Worm (Caenorhabditis elegans) whole organism, midembryonic: ENCODE measurements around the gene ttr-47.

ENCODE experiments used
- T22C8.4 ChIP-seq: fragments of 200-800 bp; sonication (Bioruptor generic); IDR thresholded peaks from 2 replicates; pipeline ENCODE4 v1.3.6; 2022; ENCODE audit warnings: missing genetic modification characterization, missing compliant biosample characterization
- cog-1 ChIP-seq: sonication (generic microtip); optimal IDR thresholded peaks from 2 replicates; lab custom pipeline; 2016; ENCODE audit warnings: missing genetic modification characterization, missing compliant biosample characterization
- flt-1 ChIP-seq: fragments of 200-800 bp; sonication (Bioruptor generic); IDR thresholded peaks from 2 replicates; pipeline ENCODE4 v1.3.6; 2022; ENCODE audit warnings: missing genetic modification characterization, missing compliant biosample characterization
- klf-2 ChIP-seq: fragments of 200-800 bp; sonication (Bioruptor generic); conservative IDR thresholded peaks from 2 replicates; pipeline ENCODE4 v1.3.6; 2022; ENCODE audit warnings: missing genetic modification reagents, missing genetic modification characterization, missing compliant biosample characterization
- med-1 ChIP-seq: sonication (generic microtip); optimal IDR thresholded peaks from 2 replicates; lab custom pipeline; 2017; ENCODE audit warnings: missing genetic modification characterization, mild to moderate bottlenecking, missing compliant biosample characterization, antibody characterized with exemption, missing genetic modification reagents; ENCODE audit not compliant: insufficient read depth
- ref-1 ChIP-seq: fragments of 200-800 bp; sonication (Bioruptor generic); conservative IDR thresholded peaks from 2 replicates; pipeline ENCODE4 v1.3.6; 2022; ENCODE audit warnings: missing genetic modification reagents, missing genetic modification characterization, missing compliant biosample characterization
- tab-1 ChIP-seq: fragments of 200-800 bp; sonication (Bioruptor generic); IDR thresholded peaks from 2 replicates; pipeline ENCODE4 v1.3.6; 2022; ENCODE audit warnings: missing genetic modification characterization, missing compliant biosample characterization
- ztf-23 ChIP-seq: fragments of 200-800 bp; sonication (Bioruptor generic); IDR thresholded peaks from 2 replicates; pipeline ENCODE4 v1.3.6; 2022; ENCODE audit warnings: missing genetic modification reagents, missing genetic modification characterization, missing compliant biosample characterization
- ztf-29 ChIP-seq: fragments of 200-800 bp; sonication (Bioruptor generic); IDR thresholded peaks from 2 replicates; pipeline ENCODE4 v1.3.6; 2022; ENCODE audit warnings: missing genetic modification reagents, missing genetic modification characterization, missing compliant biosample characterization

Gene ttr-47

DNA sequence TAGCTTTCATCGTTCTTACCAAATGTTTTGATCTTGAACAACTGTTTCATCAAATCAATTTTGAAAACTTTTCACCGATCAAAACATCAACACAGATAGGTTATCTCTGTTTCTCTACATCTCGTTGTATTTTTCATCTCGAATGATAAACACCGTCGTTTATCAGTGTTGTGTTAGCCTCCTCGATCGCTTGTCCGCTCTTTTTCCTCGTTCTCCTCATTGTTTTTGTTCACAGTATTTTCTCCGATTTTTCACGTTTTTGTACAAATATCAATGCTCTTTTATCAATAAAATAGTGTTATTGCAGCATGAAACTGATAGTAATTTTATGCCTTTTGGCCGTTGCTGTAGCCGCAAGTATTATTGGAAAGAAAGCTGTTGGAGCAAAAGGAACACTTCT lies at the start of gene ttr-47:
ttr-47 (plus strand) TSS at position 308 of the 400 bp plus-strand sequence.
- TF ChIP-seq ztf-23 (GFP tag; lab: Robert Waterston, UW) (no peak), cog-1 (tag; lab: Kevin White, UChicago) (no peak), flt-1 (no peak), T22C8.4 (GFP tag; lab: Robert Waterston, UW) (no peak), ztf-29 (GFP tag; lab: Robert Waterston, UW) (no peak), med-1 (GFP tag; lab: Kevin White, UChicago) (no peak), ref-1 (no peak), tab-1 (GFP tag; lab: Robert Waterston, UW) (no peak), klf-2 (GFP tag; lab: Robert Waterston, UW) (no peak)

DNA sequence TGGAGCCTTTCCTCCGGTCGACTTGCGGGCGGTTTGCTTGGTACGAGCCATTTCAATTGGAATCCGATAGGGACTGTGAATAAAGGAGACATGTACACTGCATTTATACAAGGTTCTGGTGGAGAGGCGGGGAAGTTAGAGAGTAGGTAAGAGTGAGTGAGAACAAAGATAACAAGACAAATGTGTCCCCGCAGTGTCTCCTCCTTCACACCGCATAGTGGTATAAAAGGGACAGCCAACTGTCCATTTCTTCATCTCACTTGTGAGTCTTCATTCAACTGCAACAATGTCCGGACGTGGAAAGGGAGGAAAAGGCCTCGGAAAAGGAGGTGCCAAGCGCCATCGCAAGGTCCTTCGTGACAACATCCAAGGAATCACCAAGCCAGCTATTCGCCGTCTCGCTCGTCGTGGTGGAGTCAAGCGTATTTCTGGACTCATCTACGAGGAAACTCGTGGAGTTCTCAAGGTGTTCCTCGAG lies 24.9 kb upstream of the ttr-47 start, which contains the start of the genes his-17 and his-18:
his-17 (minus strand) TSS at position 51 of the 478 bp plus-strand sequence.
his-18 (plus strand) TSS at position 287 of the 478 bp plus-strand sequence.
- peak; percentile 92 for TF ChIP-seq flt-1

DNA sequence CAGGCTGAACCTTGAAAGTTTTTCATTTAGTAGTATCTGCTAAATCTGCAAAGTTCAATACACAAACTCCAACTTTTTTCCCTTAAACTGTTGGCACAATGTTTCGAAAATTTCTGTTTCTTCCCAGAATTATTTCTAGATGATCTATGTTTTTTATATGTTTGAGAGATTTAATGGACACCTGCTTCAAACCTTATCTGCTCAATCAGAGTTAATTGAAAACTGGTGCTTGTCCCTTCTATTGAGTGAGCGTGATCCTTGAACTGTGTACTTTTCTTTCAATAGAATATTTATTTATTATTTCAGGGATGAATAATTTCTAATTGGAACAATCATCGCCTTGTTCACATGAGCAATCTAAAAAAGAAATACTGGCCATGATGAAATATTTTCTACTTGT lies 24.1 kb upstream of the ttr-47 start, which contains the start of gene frpr-13:
frpr-13 (plus strand) TSS at position 301 of the 400 bp plus-strand sequence.
- TF ChIP-seq tab-1 (GFP tag; lab: Robert Waterston, UW) = no peak
- TF ChIP-seq ztf-23 (GFP tag; lab: Robert Waterston, UW) = no peak
- no peak for TF ChIP-seq ref-1
- TF ChIP-seq cog-1 (tag; lab: Kevin White, UChicago) = no peak
- no peak for TF ChIP-seq flt-1
- no peak for TF ChIP-seq ztf-29 (GFP tag; lab: Robert Waterston, UW)
- TF ChIP-seq T22C8.4 (GFP tag; lab: Robert Waterston, UW) = no peak
- TF ChIP-seq med-1 (GFP tag; lab: Kevin White, UChicago) = no peak
- TF ChIP-seq klf-2 (GFP tag; lab: Robert Waterston, UW) = no peak

DNA sequence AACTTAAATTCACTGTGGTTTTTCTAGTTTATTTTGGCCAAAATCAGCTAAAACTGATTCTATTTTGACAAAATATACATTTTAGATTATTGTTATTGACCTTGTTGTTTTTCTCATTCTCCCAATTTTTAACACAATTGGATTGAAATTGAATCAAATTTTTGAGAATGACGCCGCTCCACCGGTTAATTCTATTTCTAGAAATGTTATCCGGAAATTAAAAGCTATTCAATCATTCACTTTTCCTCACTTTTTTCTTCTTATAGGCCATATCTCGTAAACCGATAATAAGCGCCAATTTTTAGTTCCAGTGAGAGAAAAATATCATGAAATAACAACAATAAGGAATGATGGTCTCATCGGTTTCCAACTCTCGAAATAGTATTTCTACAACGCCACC lies 20.2 kb upstream of the ttr-47 start, which contains the start of gene frpr-12:
frpr-12 (plus strand) TSS at position 301 of the 400 bp plus-strand sequence.
- TF ChIP-seq ztf-23 (GFP tag; lab: Robert Waterston, UW) (no peak), ref-1 (no peak), T22C8.4 (GFP tag; lab: Robert Waterston, UW) (no peak)

DNA sequence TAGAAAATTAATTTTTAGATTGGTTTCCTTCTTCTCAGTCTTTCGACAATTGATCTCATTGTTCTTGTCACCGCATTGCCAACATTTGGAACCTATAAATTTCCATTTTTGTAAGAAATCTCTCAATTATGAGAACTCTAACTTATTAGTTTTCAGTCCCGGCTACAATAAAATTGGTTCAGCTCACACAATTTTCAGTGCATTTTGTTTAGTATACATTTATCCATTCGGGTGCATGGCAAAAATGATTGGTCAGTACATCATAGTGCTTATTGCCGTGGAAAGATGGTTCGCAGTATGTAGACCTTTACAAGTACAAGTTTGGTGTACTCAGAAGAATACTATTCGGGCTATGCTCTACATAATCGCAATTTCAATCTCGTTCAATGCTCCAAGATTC lies 19.0 kb upstream of the ttr-47 start:
- TF ChIP-seq flt-1 (no peak), med-1 (GFP tag; lab: Kevin White, UChicago) (no peak), ref-1 (no peak), ztf-23 (GFP tag; lab: Robert Waterston, UW) (no peak), cog-1 (tag; lab: Kevin White, UChicago) (no peak), klf-2 (GFP tag; lab: Robert Waterston, UW) (no peak), T22C8.4 (GFP tag; lab: Robert Waterston, UW) (no peak), ztf-29 (GFP tag; lab: Robert Waterston, UW) (no peak), tab-1 (GFP tag; lab: Robert Waterston, UW) (no peak)

DNA sequence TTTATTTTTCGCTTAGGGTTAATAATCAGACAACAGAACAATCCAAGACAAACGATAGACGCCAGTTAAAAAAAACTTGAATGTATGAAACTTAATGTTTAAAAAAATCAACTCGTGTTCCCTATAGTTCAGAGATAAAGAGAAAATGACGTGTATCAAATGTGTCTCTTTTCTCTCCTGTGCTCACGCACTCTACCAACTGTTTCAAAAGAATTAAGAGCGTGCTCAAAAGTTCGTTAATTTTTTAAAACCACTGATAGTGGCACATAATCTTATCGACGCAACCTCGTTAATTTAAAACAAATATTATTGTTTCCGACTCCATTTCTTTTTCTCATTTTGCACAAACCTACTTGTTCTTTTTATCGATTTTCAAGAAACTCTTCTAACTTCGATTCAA lies 17.2 kb upstream of the ttr-47 start:
- no peak for TF ChIP-seq T22C8.4 (GFP tag; lab: Robert Waterston, UW)
- no peak for TF ChIP-seq flt-1
- no peak for TF ChIP-seq med-1 (GFP tag; lab: Kevin White, UChicago)
- no peak for TF ChIP-seq ztf-23 (GFP tag; lab: Robert Waterston, UW)
- no peak for TF ChIP-seq tab-1 (GFP tag; lab: Robert Waterston, UW)
- TF ChIP-seq klf-2 (GFP tag; lab: Robert Waterston, UW) = no peak
- TF ChIP-seq ztf-29 (GFP tag; lab: Robert Waterston, UW) = no peak

DNA sequence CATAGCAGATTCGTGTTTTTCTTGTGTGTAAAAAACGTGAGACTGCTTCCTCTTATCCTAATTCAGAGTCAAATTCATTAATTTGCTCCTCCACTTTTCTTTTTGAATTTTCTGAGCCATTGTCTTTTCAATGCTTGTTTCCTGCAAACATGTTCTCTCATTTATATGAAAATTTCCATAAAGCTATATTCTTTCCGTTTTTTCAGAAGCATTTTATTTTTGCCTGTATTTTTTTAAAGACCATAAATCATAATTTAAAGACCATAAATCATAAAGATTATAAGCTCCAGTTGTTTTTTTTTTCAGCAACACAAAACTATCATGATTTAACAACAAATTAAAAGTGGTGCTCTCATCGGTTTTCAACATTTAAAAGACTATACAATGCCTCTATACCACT lies 16.0 kb upstream of the ttr-47 start, which contains the start of gene frpr-11:
frpr-11 (plus strand) TSS at position 301 of the 400 bp plus-strand sequence.
- no peak for TF ChIP-seq med-1 (GFP tag; lab: Kevin White, UChicago)
- no peak for TF ChIP-seq tab-1 (GFP tag; lab: Robert Waterston, UW)
- TF ChIP-seq ztf-23 (GFP tag; lab: Robert Waterston, UW) = no peak

DNA sequence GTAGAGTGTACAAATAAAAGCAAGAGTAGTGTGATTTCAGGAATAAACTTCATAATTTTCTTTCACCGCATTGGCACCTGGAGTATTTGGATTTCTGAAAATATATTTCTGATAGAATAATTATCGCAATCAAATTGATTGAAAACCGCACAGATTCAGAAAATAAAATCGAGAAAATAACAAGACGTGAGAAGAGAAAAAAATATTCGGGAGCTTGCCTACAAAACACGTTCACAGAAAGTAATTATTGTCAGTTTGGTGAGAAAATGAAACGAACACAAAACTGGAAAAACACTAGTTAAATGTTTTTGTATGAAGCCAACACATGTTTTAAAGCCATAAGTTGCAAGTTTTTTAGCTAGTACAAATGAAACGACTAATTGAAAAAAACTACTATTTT lies 8.9 kb upstream of the ttr-47 start, which contains the start of gene mod-1:
mod-1 (minus strand) TSS at position 101 of the 400 bp plus-strand sequence.
- TF ChIP-seq klf-2 (GFP tag; lab: Robert Waterston, UW) = no peak
- no peak for TF ChIP-seq med-1 (GFP tag; lab: Kevin White, UChicago)
- no peak for TF ChIP-seq tab-1 (GFP tag; lab: Robert Waterston, UW)

DNA sequence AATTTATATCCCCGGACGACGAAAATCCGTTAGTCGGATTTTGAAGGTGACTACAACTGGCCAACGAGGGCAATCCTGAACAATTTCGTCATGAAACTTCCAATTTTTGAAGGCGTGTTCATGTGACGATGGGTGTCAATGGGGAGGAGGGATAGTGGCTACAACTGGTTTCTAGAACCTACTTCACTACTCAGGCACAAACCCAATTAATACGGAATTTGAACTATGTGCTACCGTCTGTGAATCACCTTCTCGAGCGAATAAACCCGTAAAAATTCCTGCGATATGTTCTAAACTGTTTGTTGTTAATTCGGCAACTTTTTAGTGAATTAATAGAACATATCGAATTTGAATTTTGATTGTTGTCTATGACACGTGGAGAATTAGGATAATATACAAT lies 4.8 kb downstream of the ttr-47 start:
- TF ChIP-seq T22C8.4 (GFP tag; lab: Robert Waterston, UW) = no peak

DNA sequence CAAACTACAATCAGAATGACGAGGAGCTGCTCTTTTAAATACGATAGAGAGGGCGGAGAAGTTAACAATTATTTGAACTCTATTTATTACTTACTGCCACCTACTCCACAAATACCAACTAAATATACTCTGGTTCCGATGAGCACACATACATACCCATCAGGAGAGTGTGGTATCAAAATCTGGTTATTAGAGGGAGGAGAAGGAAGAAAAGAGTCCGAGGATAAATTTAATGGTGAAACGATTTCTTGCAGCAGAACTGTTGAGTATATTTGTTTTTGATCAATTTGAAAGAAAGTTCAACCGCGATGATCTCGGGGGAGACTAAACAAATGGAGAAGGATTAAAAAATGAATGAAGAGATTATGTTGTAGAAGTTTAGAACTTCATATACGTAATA lies 6.1 kb downstream of the ttr-47 start, which contains the start of gene H14N18.4:
H14N18.4 (minus strand) TSS at position 12 of the 400 bp plus-strand sequence.
- TF ChIP-seq tab-1 (GFP tag; lab: Robert Waterston, UW) (no peak), ztf-23 (GFP tag; lab: Robert Waterston, UW) (no peak), ref-1 (no peak), flt-1 (no peak), cog-1 (tag; lab: Kevin White, UChicago) (no peak), med-1 (GFP tag; lab: Kevin White, UChicago) (no peak), klf-2 (GFP tag; lab: Robert Waterston, UW) (no peak), T22C8.4 (GFP tag; lab: Robert Waterston, UW) (no peak), ztf-29 (GFP tag; lab: Robert Waterston, UW) (no peak)
